Fruit fly (Drosophila melanogaster): ENCODE measurements around the gene CG31673.

CG31673 gene

DNA sequence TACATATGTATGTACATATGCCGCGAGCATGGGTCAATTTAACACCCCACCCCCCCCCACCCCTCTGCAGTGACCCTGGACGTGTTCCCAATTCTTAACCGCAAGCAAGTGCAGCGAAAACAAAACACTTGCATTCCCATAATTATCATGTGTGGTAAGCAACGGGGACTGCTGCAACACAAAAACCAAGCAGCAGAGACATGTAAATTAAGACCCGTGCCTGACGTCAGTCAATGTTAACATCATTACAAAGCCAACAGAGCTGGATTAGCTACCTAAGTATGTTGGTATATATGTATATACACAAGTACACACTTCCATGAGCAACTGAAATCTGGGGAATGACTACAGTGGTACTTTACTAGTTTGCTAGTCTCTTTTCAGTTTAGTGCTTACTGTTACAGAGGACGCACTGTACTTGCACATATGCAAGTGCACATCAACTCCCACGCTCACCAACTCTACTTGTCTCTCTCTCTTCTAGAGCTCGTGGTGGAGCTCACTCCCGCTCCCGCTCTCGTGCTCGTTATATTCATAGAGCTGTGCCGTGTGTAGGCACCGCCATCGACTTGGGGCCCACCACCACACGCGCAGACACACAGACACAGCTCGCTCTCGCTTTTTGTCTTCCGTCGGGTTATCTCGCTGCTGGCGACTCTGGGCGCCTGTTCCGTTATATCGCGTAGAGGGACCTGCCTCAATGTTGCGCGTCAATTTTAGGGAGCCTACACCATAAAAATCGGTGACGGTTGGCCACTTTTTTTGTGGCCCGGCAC, 8.0 kb upstream of the CG31673 start (continued):
- TF ChIP-seq lov (optimal IDR thresholded peaks at IDR 0.05) (no peak), lov (GFP tag; IDR thresholded peaks at IDR 0.05) (no peak), Meics (GFP tag; optimal IDR thresholded peaks at IDR 0.05) (no peak), CG11695 (GFP tag; IDR thresholded peaks at IDR 0.05) (peak; percentile 67; the same call in 2 of the 3 replicates), CG42726 (GFP tag; IDR thresholded peaks at IDR 0.05; ENCODE audit: partially characterized antibody) (no peak), CG18011 (GFP tag; optimal IDR thresholded peaks at IDR 0.05) (no peak), Ets65A (GFP tag) (no peak), ind (GFP tag; optimal IDR thresholded peaks at IDR 0.05) (peak; percentile 5), Sox102F (GFP tag; optimal IDR thresholded peaks at IDR 0.05) (no peak), CG6689 (GFP tag; IDR thresholded peaks at IDR 0.05) (no peak), tx (GFP tag; optimal IDR thresholded peaks at IDR 0.05) (no peak), CG9727 (GFP tag; optimal IDR thresholded peaks at IDR 0.05) (no peak), CTCF (GFP tag; optimal IDR thresholded peaks at IDR 0.05) (no peak), yki (optimal IDR thresholded peaks at IDR 0.05) (peak; percentile 80), CoRest (tag; optimal IDR thresholded peaks at IDR 0.05) (no peak), klu (GFP tag; IDR thresholded peaks at IDR 0.05) (peak; percentile 47), twi (tag; optimal IDR thresholded peaks at IDR 0.05) (no peak), fd64A (GFP tag; optimal IDR thresholded peaks at IDR 0.05) (no peak), vvl (GFP tag; IDR thresholded peaks at IDR 0.05) (no peak; the same call in 1 of the 2 replicates), CG30431 (GFP tag; optimal IDR thresholded peaks at IDR 0.05) (no peak), CG4328 (GFP tag; optimal IDR thresholded peaks at IDR 0.05) (no peak), CG8924 (tag; optimal IDR thresholded peaks at IDR 0.05) (no peak), pzg (GFP tag; optimal IDR thresholded peaks at IDR 0.05) (no peak), CG34422 (GFP tag; IDR thresholded peaks at IDR 0.05) (peak; percentile 40; the same call in 1 of the 3 replicates), sens-2 (GFP tag; IDR thresholded peaks at IDR 0.05) (no peak), knrl (GFP tag; IDR thresholded peaks at IDR 0.05; ENCODE audit: partially characterized antibody) (no peak), en (GFP tag; optimal IDR thresholded peaks at IDR 0.05) (no peak), dan (GFP tag; IDR thresholded peaks at IDR 0.05) (no peak), CG8765 (GFP tag; IDR thresholded peaks at IDR 0.05) (no peak), CG6854 (GFP tag; optimal IDR thresholded peaks at IDR 0.05) (no peak), CG8359 (GFP tag; optimal IDR thresholded peaks at IDR 0.05; ENCODE audit: borderline replicate concordance) (no peak), jumu (GFP tag; optimal IDR thresholded peaks at IDR 0.05) (no peak), nerfin-1 (tag; optimal IDR thresholded peaks at IDR 0.05) (no peak), CG9932 (GFP tag; IDR thresholded peaks at IDR 0.05) (no peak), CG13424 (tag; optimal IDR thresholded peaks at IDR 0.05) (no peak), wek (GFP tag; optimal IDR thresholded peaks at IDR 0.05) (no peak), Fer2 (tag; optimal IDR thresholded peaks at IDR 0.05) (no peak), ato (GFP tag; IDR thresholded peaks at IDR 0.05; ENCODE audit: partially characterized antibody) (0 out of 2 replicates have a peak, but pooled peaks have one; percentile 50), Hsf (GFP tag; optimal IDR thresholded peaks at IDR 0.05) (no peak), CG14965 (GFP tag; optimal IDR thresholded peaks at IDR 0.05; ENCODE audit: borderline replicate concordance) (no peak), Hr51 (GFP tag; optimal IDR thresholded peaks at IDR 0.05) (no peak), CG6654 (GFP tag; optimal IDR thresholded peaks at IDR 0.05) (no peak), CG6254 (GFP tag; optimal IDR thresholded peaks at IDR 0.05) (no peak), CG6272 (GFP tag; IDR thresholded peaks at IDR 0.05) (no peak), CG8478 (optimal IDR thresholded peaks at IDR 0.05) (no peak), br (optimal IDR thresholded peaks at IDR 0.05) (no peak), hbn (GFP tag; IDR thresholded peaks at IDR 0.05; ENCODE audit: partially characterized antibody) (peak; percentile 37), CG6683 (GFP tag; optimal IDR thresholded peaks at IDR 0.05) (no peak), Max (GFP tag; optimal IDR thresholded peaks at IDR 0.05) (no peak), CG18619 (GFP tag; optimal IDR thresholded peaks at IDR 0.05) (no peak), E2f1 (GFP tag; IDR thresholded peaks at IDR 0.05) (0 out of 2 replicates have a peak, but pooled peaks have one; percentile 35)

All from whole organism, embryonic.